Fruit fly (Drosophila melanogaster): ENCODE results near the gene CG3368.

CG3368 gene

DNA sequence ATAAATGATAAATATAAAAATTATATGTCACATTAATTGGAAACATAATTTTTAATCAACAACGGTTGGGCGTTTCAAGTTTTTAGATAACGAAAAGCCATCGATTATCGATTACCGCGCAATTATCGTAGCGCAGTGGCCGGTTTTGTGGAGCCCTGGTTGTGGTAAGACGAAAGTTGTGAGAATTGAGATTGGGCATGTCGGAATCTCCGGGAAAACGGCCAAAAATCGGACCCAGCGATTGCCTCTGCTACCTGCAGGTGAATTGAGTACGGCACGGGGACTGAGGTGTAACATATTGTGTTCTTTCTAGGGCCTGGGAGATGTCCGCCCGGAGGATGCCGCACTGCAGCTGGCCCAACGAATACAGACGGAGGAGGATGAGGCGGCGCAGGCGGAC is at the start of gene CG3368:
Gene CG3368 (plus strand): TSS at position 136 of the 400 bp plus-strand sequence.
- TF ChIP-seq CG17801 (GFP tag; optimal IDR thresholded peaks at IDR 0.05; ENCODE audit: partially characterized antibody): no peak

dm6 chr3R:27237980-27238379 is 45.6 kb upstream of the CG3368 start:
- no peak for TF ChIP-seq CG17801 (GFP tag; optimal IDR thresholded peaks at IDR 0.05; ENCODE audit: partially characterized antibody)

dm6 chr3R:27238438-27239301 is 44.9 kb upstream of the CG3368 start, which contains the start of the genes CG31064 and PolA2:
CG31064 (minus strand) TSS chr3R:27239085.
PolA2 (plus strand) TSS chr3R:27239163.
- TF ChIP-seq CG17801 (GFP tag; optimal IDR thresholded peaks at IDR 0.05; ENCODE audit: partially characterized antibody): peak; percentile 5

- no peak for TF ChIP-seq CG17801 (GFP tag; optimal IDR thresholded peaks at IDR 0.05; ENCODE audit: partially characterized antibody)
Measured at dm6 chr3R:27240967-27241366, 42.6 kb upstream of the CG3368 start, which contains the start of gene CG17991. CG17991 (plus strand) TSS chr3R:27241267.

- no peak for TF ChIP-seq CG17801 (GFP tag; optimal IDR thresholded peaks at IDR 0.05; ENCODE audit: partially characterized antibody)
Measured at dm6 chr3R:27244412-27244741, 39.2 kb upstream of the CG3368 start.

dm6 chr3R:27244742-27245400 is 38.7 kb upstream of the CG3368 start, which contains the start of gene CG18766:
CG18766 (minus strand) TSS chr3R:27245249.
- no peak for TF ChIP-seq CG17801 (GFP tag; optimal IDR thresholded peaks at IDR 0.05; ENCODE audit: partially characterized antibody)

DNA sequence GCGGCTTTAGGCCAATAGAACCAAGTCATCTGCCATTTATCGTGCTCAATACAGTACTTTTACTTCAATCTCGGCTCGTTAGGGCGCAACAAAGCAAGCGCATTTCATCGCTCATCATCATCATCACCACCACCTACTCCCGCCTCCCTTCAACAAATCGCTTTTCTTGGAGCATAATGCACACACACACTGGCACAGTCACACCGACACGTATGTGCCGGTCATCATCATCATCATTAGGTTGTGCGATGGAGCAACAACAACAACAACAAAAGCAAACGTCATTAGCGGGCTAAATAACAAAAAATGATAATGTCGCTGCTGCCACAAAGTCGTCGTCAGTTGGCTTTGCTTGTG is 38.2 kb upstream of the CG3368 start:
- TF ChIP-seq CG17801 (GFP tag; optimal IDR thresholded peaks at IDR 0.05; ENCODE audit: partially characterized antibody): no peak

DNA sequence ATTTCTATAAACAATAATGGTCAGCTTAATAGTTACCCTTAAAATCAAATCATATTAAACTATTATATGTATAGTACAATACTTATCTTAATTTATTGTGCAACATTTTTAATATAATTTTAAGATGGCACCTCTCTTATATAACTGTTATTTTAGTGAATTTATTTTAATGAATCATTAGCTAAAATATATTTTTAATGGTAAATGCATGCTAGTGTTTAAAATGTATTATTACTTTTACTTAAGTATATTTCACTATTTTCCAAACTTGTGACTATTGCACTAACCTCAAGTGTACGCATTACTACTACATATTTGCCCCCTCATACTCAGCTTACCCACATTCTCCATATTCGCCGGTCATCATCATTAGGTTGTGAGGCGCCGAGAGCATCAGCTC is 37.3 kb upstream of the CG3368 start:
- peak; percentile 89 for TF ChIP-seq CG17801 (GFP tag; optimal IDR thresholded peaks at IDR 0.05; ENCODE audit: partially characterized antibody)

- no peak for TF ChIP-seq CG17801 (GFP tag; optimal IDR thresholded peaks at IDR 0.05; ENCODE audit: partially characterized antibody)
Measured at dm6 chr3R:27247892-27248291, 35.7 kb upstream of the CG3368 start, which contains the start of gene CG5984. CG5984 (minus strand) TSS chr3R:27247992.

DNA sequence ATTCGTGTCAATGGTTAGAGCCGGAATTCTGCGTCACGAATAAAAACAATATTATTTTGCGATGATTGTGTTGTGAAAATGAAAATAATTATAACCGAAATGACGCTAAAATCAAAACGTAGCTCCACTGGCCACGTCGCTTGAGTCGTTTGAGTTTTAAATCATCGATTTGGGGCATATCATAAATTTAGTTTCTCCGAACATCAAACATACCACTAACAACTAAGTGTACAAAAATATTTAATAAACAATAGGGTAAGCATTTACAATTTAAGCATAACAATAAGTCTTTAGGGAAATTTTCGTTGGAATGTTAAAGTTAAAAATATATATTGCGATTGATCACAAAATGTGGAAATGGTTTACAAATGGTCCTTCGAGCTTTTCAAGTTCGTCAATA is 32.7 kb upstream of the CG3368 start, which contains the start of the genes TTLL6B and TfIIA-L:
Gene TTLL6B (minus strand): TSS at position 101 of the 400 bp plus-strand sequence.
Gene TfIIA-L (plus strand): TSS at position 206 of the 400 bp plus-strand sequence.
- no peak for TF ChIP-seq CG17801 (GFP tag; optimal IDR thresholded peaks at IDR 0.05; ENCODE audit: partially characterized antibody)

DNA sequence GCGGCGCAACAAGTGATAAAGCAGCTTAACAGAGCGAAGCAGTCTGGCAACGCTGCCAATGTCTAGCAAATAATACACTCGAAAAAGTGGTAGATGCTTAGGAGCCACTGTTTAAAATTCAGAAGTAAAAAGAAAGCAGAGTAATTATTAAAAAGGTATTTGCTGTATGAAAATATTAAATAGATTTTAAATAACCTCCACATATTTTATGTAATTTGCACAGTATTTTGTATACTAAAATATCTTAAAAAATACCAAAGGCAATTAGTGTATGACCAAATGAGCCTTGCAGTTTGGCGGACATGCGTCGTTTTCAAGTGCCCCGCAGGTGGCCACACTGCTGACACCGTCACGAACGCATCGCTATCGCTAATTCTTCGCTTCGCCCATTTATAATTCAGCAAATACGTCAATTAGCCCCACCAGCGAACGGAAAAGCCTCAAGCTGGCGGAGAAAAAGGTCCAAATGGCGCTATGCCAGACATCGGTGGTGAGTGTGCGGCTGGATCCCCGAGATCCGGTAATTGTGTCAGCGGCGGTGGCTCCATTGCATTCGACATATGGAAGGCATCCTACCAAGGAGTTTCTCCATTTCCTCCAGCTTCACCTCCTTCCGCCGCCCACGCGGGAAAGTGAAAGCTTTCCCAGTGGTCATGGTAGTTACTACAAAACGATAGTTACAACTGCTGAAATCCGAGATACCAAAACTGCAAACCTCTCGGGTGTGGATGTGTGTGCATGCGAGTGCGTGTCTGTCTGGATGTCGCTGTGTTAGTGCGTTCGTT is 30.3 kb upstream of the CG3368 start, which contains the start of gene pll:
Gene pll (minus strand): TSS at position 47 of the 785 bp plus-strand sequence.
- peak; percentile 82 for TF ChIP-seq CG17801 (GFP tag; optimal IDR thresholded peaks at IDR 0.05; ENCODE audit: partially characterized antibody)

DNA sequence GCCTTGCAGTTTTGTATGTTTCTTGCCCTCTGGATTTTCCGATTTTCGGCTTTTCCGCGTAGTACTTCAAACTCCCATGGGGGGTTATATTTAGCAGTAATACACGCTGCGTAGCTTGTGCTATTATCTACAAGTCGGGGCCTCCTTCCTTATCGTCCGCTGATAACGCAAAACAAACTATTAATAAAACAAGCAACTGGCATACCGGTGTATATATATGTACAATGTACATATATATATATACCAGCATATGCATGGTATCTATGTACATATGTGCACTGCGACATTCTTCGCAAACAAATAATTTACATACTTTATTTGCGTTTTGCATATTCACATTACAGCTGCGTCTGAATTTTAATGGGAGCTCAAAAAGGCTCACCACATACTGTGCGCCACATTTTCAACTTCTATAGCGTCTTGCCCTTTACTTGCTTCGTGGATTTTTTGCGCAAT is 29.6 kb upstream of the CG3368 start:
- no peak for TF ChIP-seq CG17801 (GFP tag; optimal IDR thresholded peaks at IDR 0.05; ENCODE audit: partially characterized antibody)

DNA sequence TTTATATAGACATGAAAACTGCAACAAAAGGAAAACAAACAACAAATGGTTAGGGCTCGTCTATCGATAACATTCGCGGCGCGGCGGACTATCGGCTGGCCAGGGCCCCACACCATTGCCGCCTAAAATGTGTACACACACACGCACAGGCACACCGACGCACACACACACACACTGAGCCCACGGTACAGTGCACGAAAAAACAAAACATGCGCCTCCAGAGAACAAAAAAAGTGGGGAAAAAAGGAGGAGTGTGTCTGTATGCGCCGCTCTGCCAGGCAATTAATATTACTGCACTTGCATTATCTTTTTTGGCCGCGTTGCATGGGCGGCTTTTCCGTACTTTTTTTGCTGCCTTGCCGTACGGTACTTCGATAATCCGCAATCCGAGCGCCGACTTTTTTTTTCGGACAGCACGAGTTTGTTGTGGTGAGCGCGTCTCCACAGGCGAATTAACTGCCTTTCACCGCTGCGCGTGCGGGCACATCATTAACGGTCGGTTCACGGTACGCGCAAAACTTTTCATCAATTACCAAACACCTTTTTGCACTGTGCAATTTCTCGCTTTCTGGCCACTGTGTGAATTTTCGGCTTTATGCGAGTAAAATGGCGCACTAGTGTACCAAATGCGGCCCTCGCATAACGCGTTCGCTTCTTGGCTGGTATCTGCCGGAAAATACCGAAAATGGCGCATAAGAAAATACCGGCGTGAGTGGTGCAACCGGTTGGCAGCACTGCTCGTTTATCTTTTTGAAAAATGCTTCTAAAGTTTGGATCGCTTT is 20.0 kb upstream of the CG3368 start, which contains the start of gene woc:
Gene woc (minus strand): TSS at position 622 of the 782 bp plus-strand sequence.
- peak; percentile 35 for TF ChIP-seq CG17801 (GFP tag; optimal IDR thresholded peaks at IDR 0.05; ENCODE audit: partially characterized antibody)

- TF ChIP-seq CG17801 (GFP tag; optimal IDR thresholded peaks at IDR 0.05; ENCODE audit: partially characterized antibody): no peak
Measured at dm6 chr3R:27265330-27265729, 18.2 kb upstream of the CG3368 start, which contains the start of the genes CG14262 and CG14260. CG14262 (minus strand) TSS chr3R:27265430. CG14260 (plus strand) TSS chr3R:27265457.

Data from ovary, adult (tissue).